Fruit fly (Drosophila melanogaster): ENCODE measurements around the gene Eaf6.
A peak's percentile ranks its signal among the peaks of the same experiment; 100 is the strongest.

Eaf6 gene

dm6 chr3L:5563309-5564182, 44.6 kb downstream of the Eaf6 start, which contains the start of the genes ScsbetaG and Sras (continued):
- TF ChIP-seq salm (tag; optimal IDR thresholded peaks at IDR 0.05), result no peak
- TF ChIP-seq CG16863 (GFP tag; optimal IDR thresholded peaks at IDR 0.05), result no peak
- TF ChIP-seq nerfin-2 (GFP tag; IDR thresholded peaks at IDR 0.05; ENCODE audit: partially characterized antibody), result no peak
- TF ChIP-seq ftz-f1 (GFP tag; optimal IDR thresholded peaks at IDR 0.05), result peak; percentile 48
- no peak for TF ChIP-seq CG14050 (GFP tag; IDR thresholded peaks at IDR 0.05)
- no peak for TF ChIP-seq H2.0 (GFP tag; IDR thresholded peaks at IDR 0.05)
- TF ChIP-seq Hr39 (optimal IDR thresholded peaks at IDR 0.05), result no peak
- no peak for TF ChIP-seq CG31365 (tag; optimal IDR thresholded peaks at IDR 0.05)
- TF ChIP-seq CG16815 (GFP tag; optimal IDR thresholded peaks at IDR 0.05), result no peak
- peak; percentile 49 for TF ChIP-seq Deaf1 (tag; optimal IDR thresholded peaks at IDR 0.05)
- TF ChIP-seq cg (GFP tag; optimal IDR thresholded peaks at IDR 0.05), result no peak
- TF ChIP-seq BEAF-32 (GFP tag; optimal IDR thresholded peaks at IDR 0.05), result peak; percentile 47
- peak; percentile 95 to 100 for TF ChIP-seq crp (GFP tag; optimal IDR thresholded peaks at IDR 0.05)
- TF ChIP-seq CG7786 (GFP tag; optimal IDR thresholded peaks at IDR 0.05), result no peak
- no peak for TF ChIP-seq hb (GFP tag; IDR thresholded peaks at IDR 0.05; ENCODE audit: partially characterized antibody)
- TF ChIP-seq CG17385 (GFP tag; optimal IDR thresholded peaks at IDR 0.05), result no peak
- TF ChIP-seq dmrt11E (tag; optimal IDR thresholded peaks at IDR 0.05), result no peak
- TF ChIP-seq CG13894 (tag; optimal IDR thresholded peaks at IDR 0.05), result no peak
- peak; percentile 1 for TF ChIP-seq Nf-YC (tag; optimal IDR thresholded peaks at IDR 0.05)
- TF ChIP-seq yki (optimal IDR thresholded peaks at IDR 0.05), result no peak
- TF ChIP-seq NK7.1 (GFP tag; optimal IDR thresholded peaks at IDR 0.05), result no peak
- no peak for TF ChIP-seq Nf-YA (GFP tag; IDR thresholded peaks at IDR 0.05)
- TF ChIP-seq HmgD (GFP tag; optimal IDR thresholded peaks at IDR 0.05), result no peak
- peak; percentile 55 for TF ChIP-seq CG4617 (GFP tag; optimal IDR thresholded peaks at IDR 0.05; ENCODE audit: borderline replicate concordance)
- TF ChIP-seq CTCF (GFP tag; optimal IDR thresholded peaks at IDR 0.05), result no peak
- TF ChIP-seq CG8290 (GFP tag; optimal IDR thresholded peaks at IDR 0.05), result no peak
- peak in 1 of 2 experiments; percentile 63 for TF ChIP-seq CG8290 (tag; optimal IDR thresholded peaks at IDR 0.05)
- peak in 1 of 2 experiments; percentile 2 for TF ChIP-seq Pdp1 (GFP tag; optimal IDR thresholded peaks at IDR 0.05)
- no peak for TF ChIP-seq CG10565 (GFP tag; optimal IDR thresholded peaks at IDR 0.05)
- TF ChIP-seq sim (GFP tag; IDR thresholded peaks at IDR 0.05), result no peak
- no peak for TF ChIP-seq en (GFP tag; optimal IDR thresholded peaks at IDR 0.05)
- TF ChIP-seq CG11085 (GFP tag; IDR thresholded peaks at IDR 0.05), result no peak
- no peak for TF ChIP-seq CG15073 (GFP tag; optimal IDR thresholded peaks at IDR 0.05)
- no peak for TF ChIP-seq CG3726 (GFP tag; IDR thresholded peaks at IDR 0.05)
- TF ChIP-seq grau (tag; optimal IDR thresholded peaks at IDR 0.05), result no peak
- peak; percentile 96 for TF ChIP-seq MBD-R2 (GFP tag; IDR thresholded peaks at IDR 0.05)
- TF ChIP-seq unc-4 (GFP tag; IDR thresholded peaks at IDR 0.05; ENCODE audit: partially characterized antibody), result peak; percentile 51
- TF ChIP-seq CG3995 (GFP tag; optimal IDR thresholded peaks at IDR 0.05), result peak; percentile 49
- TF ChIP-seq Ravus (GFP tag; IDR thresholded peaks at IDR 0.05), result no peak
- TF ChIP-seq Chrac-16 (GFP tag; optimal IDR thresholded peaks at IDR 0.05), result no peak
- TF ChIP-seq bab2 (GFP tag; optimal IDR thresholded peaks at IDR 0.05), result no peak
- TF ChIP-seq kah (GFP tag; optimal IDR thresholded peaks at IDR 0.05), result no peak
- no peak for TF ChIP-seq ash1 (GFP tag; optimal IDR thresholded peaks at IDR 0.05)
- TF ChIP-seq hbn (GFP tag; IDR thresholded peaks at IDR 0.05; ENCODE audit: partially characterized antibody), result peak; percentile 35; the same call in 1 of the 2 replicates
- no peak for TF ChIP-seq CG30403 (GFP tag; optimal IDR thresholded peaks at IDR 0.05)
- peak; percentile 55 for TF ChIP-seq sens (GFP tag)
- TF ChIP-seq CG18011 (GFP tag; optimal IDR thresholded peaks at IDR 0.05), result no peak
- TF ChIP-seq E2f1 (GFP tag; IDR thresholded peaks at IDR 0.05), result no peak
- TF ChIP-seq hth (optimal IDR thresholded peaks at IDR 0.05), result no peak
- no peak for TF ChIP-seq CG14667 (GFP tag; IDR thresholded peaks at IDR 0.05)
- TF ChIP-seq dan (GFP tag; IDR thresholded peaks at IDR 0.05), result no peak
